Fruit fly (Drosophila melanogaster) whole organism, embryonic: ENCODE measurements around the gene Top3beta.

Experiments used
- Abd-B ChIP-seq: fragments of 200-800 bp; sonication (Bioruptor generic); optimal IDR thresholded peaks from 2 replicates; lab custom pipeline; 2018; ENCODE audit warnings: missing biosample characterization, mild to moderate bottlenecking, missing genetic modification characterization, moderate library complexity
- BtbVII ChIP-seq: fragments of 200-800 bp; sonication (Bioruptor generic); optimal IDR thresholded peaks from 3 replicates; lab custom pipeline; 2017; ENCODE audit warnings: missing biosample characterization, mild to moderate bottlenecking, missing genetic modification characterization
- C15 ChIP-seq: fragments of 200-800 bp; sonication (Bioruptor generic); IDR thresholded peaks from 3 replicates; pipeline ENCODE4 v1.3.6; 2022; ENCODE audit warnings: missing biosample characterization, missing genetic modification characterization
- CG11456 ChIP-seq: fragments of 200-800 bp; sonication (Bioruptor generic); IDR thresholded peaks from 3 replicates; pipeline ENCODE4 v1.3.6; 2022; ENCODE audit warnings: missing biosample characterization, missing genetic modification characterization
- CG11696 ChIP-seq: fragments of 200-800 bp; sonication (Bioruptor generic); IDR thresholded peaks from 2 replicates; pipeline ENCODE4 v1.3.6; 2022; ENCODE audit warnings: missing biosample characterization, missing genetic modification characterization
- CG13775 ChIP-seq: fragments of 200-800 bp; sonication (Bioruptor generic); optimal IDR thresholded peaks from 3 replicates; lab custom pipeline; 2017; ENCODE audit warnings: missing biosample characterization, mild to moderate bottlenecking, missing genetic modification characterization
- CG18262 ChIP-seq: fragments of 200-800 bp; optimal IDR thresholded peaks from 3 replicates; lab custom pipeline; 2019; ENCODE audit warnings: missing biosample characterization, mild to moderate bottlenecking, missing genetic modification characterization, moderate library complexity
- CG30020 ChIP-seq: fragments of 200-800 bp; optimal IDR thresholded peaks from 2 replicates; lab custom pipeline; 2019; ENCODE audit warnings: missing biosample characterization, mild to moderate bottlenecking, missing genetic modification characterization, moderate library complexity
- CG3281 ChIP-seq: fragments of 200-800 bp; sonication (Bioruptor generic); optimal IDR thresholded peaks from 3 replicates; lab custom pipeline; 2017; ENCODE audit warnings: missing biosample characterization, mild to moderate bottlenecking, missing genetic modification characterization
- CG3407 ChIP-seq: fragments of 200-800 bp; sonication (Bioruptor generic); optimal IDR thresholded peaks from 2 replicates; lab custom pipeline; 2018; ENCODE audit warnings: missing biosample characterization, mild to moderate bottlenecking, missing genetic modification characterization
- CG42726 ChIP-seq: fragments of 200-800 bp; sonication (Bioruptor generic); IDR thresholded peaks from 2 replicates; pipeline ENCODE4 v1.3.6; 2022; ENCODE audit warnings: missing biosample characterization, missing genetic modification characterization; ENCODE audit not compliant: partially characterized antibody
- CG4617 ChIP-seq: fragments of 200-800 bp; sonication (Bioruptor generic); optimal IDR thresholded peaks from 3 replicates; lab custom pipeline; 2016; ENCODE audit warnings: missing biosample characterization, missing genetic modification characterization, borderline replicate concordance
- CG4854 ChIP-seq: fragments of 200-800 bp; sonication (Bioruptor generic); optimal IDR thresholded peaks from 2 replicates; lab custom pipeline; 2016; ENCODE audit warnings: missing biosample characterization, missing genetic modification characterization, inconsistent platforms
- CG6254 ChIP-seq: fragments of 200-800 bp; sonication (Bioruptor generic); optimal IDR thresholded peaks from 3 replicates; lab custom pipeline; 2017; ENCODE audit warnings: mild to moderate bottlenecking, missing biosample characterization, missing genetic modification reagents, missing genetic modification characterization
- CG6683 ChIP-seq: fragments of 200-800 bp; sonication (Bioruptor generic); optimal IDR thresholded peaks from 2 replicates; lab custom pipeline; 2017; ENCODE audit warnings: missing biosample characterization, mild to moderate bottlenecking, missing genetic modification characterization, missing genetic modification reagents
- CG9609 ChIP-seq: fragments of 200-800 bp; sonication (Bioruptor generic); optimal IDR thresholded peaks from 3 replicates; lab custom pipeline; 2016; ENCODE audit warnings: missing biosample characterization, missing genetic modification characterization
- CG9817 ChIP-seq: fragments of 200-800 bp; sonication (Bioruptor generic); optimal IDR thresholded peaks from 2 replicates; lab custom pipeline; 2018; ENCODE audit warnings: missing biosample characterization, mild to moderate bottlenecking, missing genetic modification characterization, moderate library complexity
- CHES-1-like ChIP-seq: fragments of 200-800 bp; sonication (Bioruptor generic); optimal IDR thresholded peaks from 2 replicates; lab custom pipeline; 2016; ENCODE audit warnings: missing biosample characterization, missing genetic modification characterization
- D ChIP-seq, 2 experiments: fragments of 200-800 bp in 1 of 2; fragments of >200 bp in 1 of 2; sonication (Bioruptor generic) in 1 of 2; optimal IDR thresholded peaks; 2 replicates in 1 of 2; 3 replicates in 1 of 2; lab custom pipeline; 2017; ENCODE audit warnings: mild to moderate bottlenecking in 1 of 2, missing biosample characterization in 1 of 2, missing genetic modification characterization in 1 of 2, missing genetic modification reagents in 1 of 2
- D19A ChIP-seq: fragments of 200-800 bp; optimal IDR thresholded peaks from 3 replicates; lab custom pipeline; 2019; ENCODE audit warnings: missing biosample characterization, mild to moderate bottlenecking, missing genetic modification characterization, moderate library complexity
- Dfd ChIP-seq, 2 experiments: fragments of >200 bp; optimal IDR thresholded peaks; 2 replicates each; lab custom pipeline; 2017; ENCODE audit warnings: missing biosample characterization in 2 of 2, missing genetic modification characterization in 2 of 2
- Ets97D ChIP-seq: fragments of 200-800 bp; sonication (Bioruptor generic); optimal IDR thresholded peaks from 3 replicates; lab custom pipeline; 2016; ENCODE audit warnings: missing biosample characterization, missing genetic modification characterization
- Fer1 ChIP-seq: fragments of 200-800 bp; sonication (Bioruptor generic); optimal IDR thresholded peaks from 2 replicates; lab custom pipeline; 2017; ENCODE audit warnings: missing biosample characterization, mild to moderate bottlenecking, missing genetic modification characterization
- HLHmδ ChIP-seq: fragments of 200-800 bp; sonication (Bioruptor generic); optimal IDR thresholded peaks from 2 replicates; lab custom pipeline; 2018; ENCODE audit warnings: missing biosample characterization, mild to moderate bottlenecking, missing genetic modification characterization, moderate library complexity
- Hsf ChIP-seq: fragments of 200-800 bp; sonication (Bioruptor generic); optimal IDR thresholded peaks from 3 replicates; lab custom pipeline; 2016; ENCODE audit warnings: missing biosample characterization, missing genetic modification characterization
- Lim3 ChIP-seq: fragments of 200-800 bp; sonication (Bioruptor generic); IDR thresholded peaks from 2 replicates; pipeline ENCODE4 v1.3.6; 2022; ENCODE audit warnings: missing biosample characterization, missing genetic modification characterization
- Mrtf ChIP-seq: fragments of 200-800 bp; sonication (Bioruptor generic); IDR thresholded peaks from 3 replicates; pipeline ENCODE4 v1.3.6; 2022; ENCODE audit warnings: missing biosample characterization, missing genetic modification characterization
- Pdp1 ChIP-seq, 2 experiments: fragments of 200-800 bp; sonication (Bioruptor generic); optimal IDR thresholded peaks; 3 replicates each; lab custom pipeline; 2016; ENCODE audit warnings: missing biosample characterization in 2 of 2, missing genetic modification characterization in 2 of 2, mild to moderate bottlenecking in 1 of 2, moderate library complexity in 1 of 2
- Usf ChIP-seq: fragments of 200-800 bp; sonication (Bioruptor generic); optimal IDR thresholded peaks from 2 replicates; lab custom pipeline; 2017; ENCODE audit warnings: missing genotype, missing biosample characterization, missing genetic modification characterization
- ac ChIP-seq: fragments of 200-800 bp; sonication (Bioruptor generic); optimal IDR thresholded peaks from 3 replicates; lab custom pipeline; 2017; ENCODE audit warnings: missing biosample characterization, mild to moderate bottlenecking, missing genetic modification characterization
- bbx ChIP-seq: fragments of 200-800 bp; sonication (Bioruptor generic); IDR thresholded peaks from 2 replicates; pipeline ENCODE4 v1.3.6; 2022; ENCODE audit warnings: missing biosample characterization, missing genetic modification characterization; ENCODE audit not compliant: partially characterized antibody
- bowl ChIP-seq: fragments of 200-800 bp; sonication (Bioruptor generic); IDR thresholded peaks from 2 replicates; pipeline ENCODE4 v1.3.6; 2022; ENCODE audit warnings: missing biosample characterization, missing genetic modification characterization
- chn ChIP-seq: fragments of 200-800 bp; sonication (Bioruptor generic); optimal IDR thresholded peaks from 2 replicates; lab custom pipeline; 2016; ENCODE audit warnings: missing biosample characterization, missing genetic modification characterization
- crol ChIP-seq: fragments of 200-800 bp; sonication (Bioruptor generic); IDR thresholded peaks from 2 replicates; pipeline ENCODE4 v1.3.6; 2022; ENCODE audit warnings: missing biosample characterization, missing genetic modification characterization
- dpn ChIP-seq, 2 experiments: fragments of 200-800 bp; sonication (Bioruptor generic); optimal IDR thresholded peaks; 3 replicates each; lab custom pipeline; 2016; ENCODE audit warnings: missing biosample characterization in 2 of 2, missing genetic modification characterization in 2 of 2
- fd64A ChIP-seq: fragments of 200-800 bp; sonication (Bioruptor generic); optimal IDR thresholded peaks from 3 replicates; lab custom pipeline; 2018; ENCODE audit warnings: missing biosample characterization, mild to moderate bottlenecking, missing genetic modification characterization
- inv ChIP-seq: fragments of 200-800 bp; sonication (Bioruptor generic); IDR thresholded peaks from 2 replicates; pipeline ENCODE4 v1.3.6; 2022; ENCODE audit warnings: missing biosample characterization, missing genetic modification characterization; ENCODE audit not compliant: partially characterized antibody
- kni ChIP-seq: fragments of 200-800 bp; sonication (Bioruptor generic); optimal IDR thresholded peaks from 3 replicates; lab custom pipeline; 2017; ENCODE audit warnings: mild to moderate bottlenecking, missing biosample characterization, missing genetic modification reagents, missing genetic modification characterization
- lov ChIP-seq, 2 experiments: fragments of 200-800 bp in 1 of 2; fragments of >200 bp in 1 of 2; sonication (Bioruptor generic) in 1 of 2; IDR thresholded peaks in 1 of 2; optimal IDR thresholded peaks in 1 of 2; 2 replicates in 1 of 2; 3 replicates in 1 of 2; pipeline versions ENCODE4 v1.3.6 to Lab custom; 2017 to 2022; ENCODE audit warnings: missing biosample characterization in 1 of 2, missing genetic modification characterization in 1 of 2
- maf-S ChIP-seq: fragments of 200-800 bp; sonication (Bioruptor generic); optimal IDR thresholded peaks from 2 replicates; lab custom pipeline; 2016; ENCODE audit warnings: missing biosample characterization, missing genetic modification characterization
- org-1 ChIP-seq: fragments of 200-800 bp; sonication (Bioruptor generic); optimal IDR thresholded peaks from 2 replicates; lab custom pipeline; 2017; ENCODE audit warnings: missing biosample characterization, missing genetic modification characterization
- prd ChIP-seq, 3 experiments: fragments of >200 bp in 2 of 3; fragments of 200-800 bp in 1 of 3; sonication (Bioruptor generic) in 1 of 3; optimal IDR thresholded peaks in 2 of 3; IDR thresholded peaks in 1 of 3; 2 replicates in 2 of 3; 3 replicates in 1 of 3; pipeline versions ENCODE4 v1.3.6 to Lab custom; 2017 to 2022; ENCODE audit warnings: missing biosample characterization in 1 of 3, missing genetic modification characterization in 1 of 3
- row ChIP-seq: fragments of 200-800 bp; sonication (Bioruptor generic); IDR thresholded peaks from 3 replicates; pipeline ENCODE4 v1.3.6; 2022; ENCODE audit warnings: missing biosample characterization, missing genetic modification characterization
- sd ChIP-seq: fragments of 200-800 bp; sonication (Bioruptor generic); optimal IDR thresholded peaks from 3 replicates; lab custom pipeline; 2018; ENCODE audit warnings: missing biosample characterization, mild to moderate bottlenecking, missing genetic modification characterization, moderate library complexity
- seq ChIP-seq: fragments of 200-800 bp; sonication (Bioruptor generic); IDR thresholded peaks from 2 replicates; pipeline ENCODE4 v1.3.6; 2022; ENCODE audit warnings: missing biosample characterization, missing genetic modification characterization
- slp2 ChIP-seq: fragments of 200-800 bp; sonication (Bioruptor generic); optimal IDR thresholded peaks from 2 replicates; lab custom pipeline; 2016; ENCODE audit warnings: missing biosample characterization, missing genetic modification characterization
- tap ChIP-seq: fragments of 200-800 bp; optimal IDR thresholded peaks from 3 replicates; lab custom pipeline; 2019; ENCODE audit warnings: missing biosample characterization, mild to moderate bottlenecking, missing genetic modification characterization, moderate library complexity
- ttk ChIP-seq: fragments of 200-800 bp; sonication (Bioruptor generic); IDR thresholded peaks from 2 replicates; pipeline ENCODE4 v2.1.2; 2022; ENCODE audit warnings: missing biosample characterization, missing genetic modification characterization
- wor ChIP-seq: fragments of 200-800 bp; sonication (Bioruptor generic); IDR thresholded peaks from 2 replicates; pipeline ENCODE4 v1.3.6; 2022; ENCODE audit warnings: missing biosample characterization, missing genetic modification characterization
- zen2 ChIP-seq: fragments of 200-800 bp; sonication (Bioruptor generic); IDR thresholded peaks from 3 replicates; pipeline ENCODE4 v1.3.6; 2022; ENCODE audit warnings: missing biosample characterization, missing genetic modification characterization; ENCODE audit not compliant: partially characterized antibody

Gene Top3beta

DNA sequence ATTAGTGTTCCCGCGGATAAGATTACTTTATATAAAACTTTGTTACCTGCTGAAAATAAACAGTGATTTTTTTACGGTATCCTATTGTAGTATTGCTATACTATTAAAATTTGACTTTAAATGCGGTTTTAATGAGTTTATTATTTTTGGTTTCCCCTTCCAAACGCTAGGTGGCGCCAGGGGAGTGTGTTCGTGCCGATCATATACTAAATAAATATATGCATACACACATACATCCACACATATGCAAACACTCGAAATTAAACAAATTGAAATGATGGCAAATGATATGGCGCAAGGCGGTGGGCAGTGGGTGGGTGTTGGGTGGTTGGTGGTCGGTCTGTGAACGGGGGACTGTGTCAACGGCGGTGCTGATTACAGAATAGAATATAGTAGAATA lies 34.1 kb downstream of the Top3beta start (continued):
- TF ChIP-seq prd (optimal IDR thresholded peaks at IDR 0.05; lab: Kevin White, UChicago), result no peak
- TF ChIP-seq prd (GFP tag; IDR thresholded peaks at IDR 0.05; lab: Robert Waterston, UW), result no peak
- TF ChIP-seq CG6683 (GFP tag; lab: Kevin White, UChicago), result no peak
- no peak for TF ChIP-seq ac (GFP tag; lab: Kevin White, UChicago)
- no peak for TF ChIP-seq Dfd (GFP tag; optimal IDR thresholded peaks at IDR 0.05; lab: Kevin White, UChicago)
- TF ChIP-seq D (optimal IDR thresholded peaks at IDR 0.05; lab: Kevin White, UChicago), result no peak
- TF ChIP-seq D (GFP tag; optimal IDR thresholded peaks at IDR 0.05; lab: Kevin White, UChicago), result no peak
- no peak for TF ChIP-seq Hsf
- TF ChIP-seq Lim3 (GFP tag; lab: Robert Waterston, UW), result no peak
- no peak for TF ChIP-seq C15 (GFP tag; lab: Robert Waterston, UW)
- TF ChIP-seq zen2, result no peak
- TF ChIP-seq CG30020 (tag; lab: Kevin White, UChicago), result no peak
- no peak for TF ChIP-seq CG4617 (GFP tag; lab: Kevin White, UChicago)
- no peak for TF ChIP-seq tap
- TF ChIP-seq seq, result no peak
- TF ChIP-seq slp2, result no peak
- TF ChIP-seq Ets97D (GFP tag; lab: Kevin White, UChicago), result no peak
- TF ChIP-seq CG6254, result no peak
- no peak for TF ChIP-seq CG9609
- TF ChIP-seq Fer1 (GFP tag; lab: Kevin White, UChicago), result peak; percentile 0
- no peak for TF ChIP-seq inv
- TF ChIP-seq CG18262 (tag; lab: Kevin White, UChicago), result no peak
- TF ChIP-seq HLHmδ (GFP tag; lab: Kevin White, UChicago), result no peak
- no peak for TF ChIP-seq row
- TF ChIP-seq CG11696 (GFP tag; lab: Robert Waterston, UW), result 0 out of 2 replicates have a peak, but pooled peaks have one; percentile 49
- peak; percentile 6 for TF ChIP-seq CG3407 (GFP tag; lab: Kevin White, UChicago)
- no peak for TF ChIP-seq fd64A
- no peak for TF ChIP-seq CG4854 (GFP tag; lab: Kevin White, UChicago)
- no peak for TF ChIP-seq BtbVII
- TF ChIP-seq crol (GFP tag; lab: Robert Waterston, UW), result no peak
- no peak for TF ChIP-seq D19A (tag; lab: Kevin White, UChicago)
- TF ChIP-seq CG3281, result peak; percentile 5
- no peak for TF ChIP-seq Abd-B (GFP tag; lab: Kevin White, UChicago)
- TF ChIP-seq Mrtf, result no peak
- TF ChIP-seq CG42726 (GFP tag; lab: Robert Waterston, UW), result no peak
- TF ChIP-seq bowl (GFP tag; lab: Robert Waterston, UW), result no peak
- TF ChIP-seq maf-S (GFP tag; lab: Kevin White, UChicago), result no peak
- TF ChIP-seq CG11456 (GFP tag; lab: Robert Waterston, UW), result no peak
- no peak for TF ChIP-seq bbx
- TF ChIP-seq chn, result no peak
- no peak for TF ChIP-seq ttk (GFP tag; lab: Robert Waterston, UW)
- TF ChIP-seq Pdp1 (GFP tag; optimal IDR thresholded peaks at IDR 0.05; lab: Kevin White, UChicago), result no peak
- TF ChIP-seq CHES-1-like (GFP tag; lab: Kevin White, UChicago), result no peak
- TF ChIP-seq dpn (GFP tag; optimal IDR thresholded peaks at IDR 0.05; lab: Kevin White, UChicago), result no peak
- no peak for TF ChIP-seq CG13775 (GFP tag; lab: Kevin White, UChicago)
- no peak for TF ChIP-seq wor (GFP tag; lab: Robert Waterston, UW)
- no peak for TF ChIP-seq Usf (GFP tag; lab: Kevin White, UChicago)
- no peak for TF ChIP-seq CG9817
- no peak for TF ChIP-seq kni
- TF ChIP-seq lov (optimal IDR thresholded peaks at IDR 0.05; lab: Kevin White, UChicago), result no peak
- no peak for TF ChIP-seq lov (GFP tag; IDR thresholded peaks at IDR 0.05; lab: Robert Waterston, UW)
- TF ChIP-seq sd (tag; lab: Kevin White, UChicago), result no peak
- TF ChIP-seq org-1 (GFP tag; lab: Kevin White, UChicago), result no peak
